Worm (Caenorhabditis elegans): ENCODE measurements around the gene tir-1.

- TF ChIP-seq W03F9.2 (tag; optimal IDR thresholded peaks at IDR 0.05) (no peak), him-1 (tag; optimal IDR thresholded peaks at IDR 0.05) (no peak), dao-5 (tag; optimal IDR thresholded peaks at IDR 0.05) (no peak)
Measured at ce11 chrIII:3875608-3876007, 25.8 kb downstream of the tir-1 start.
